Fruit fly (Drosophila melanogaster) whole organism, embryonic: ENCODE data around the gene CG2816.

ENCODE experiments used
- BEAF-32 ChIP-seq: fragments of 200-800 bp; sonication (Bioruptor generic); optimal IDR thresholded peaks from 3 replicates; lab custom pipeline; 2017; ENCODE audit warnings: missing biosample characterization, missing genetic modification characterization, mild to moderate bottlenecking, moderate library complexity, missing genetic modification reagents
- Bgb ChIP-seq: fragments of 200-800 bp; sonication (Bioruptor generic); IDR thresholded peaks from 2 replicates; pipeline ENCODE4 v1.3.6; 2022; ENCODE audit warnings: missing biosample characterization, missing genetic modification characterization; ENCODE audit not compliant: partially characterized antibody
- CG12104 ChIP-seq: fragments of 200-800 bp; sonication (Bioruptor generic); optimal IDR thresholded peaks from 3 replicates; lab custom pipeline; 2016; ENCODE audit warnings: missing biosample characterization, missing genetic modification characterization
- CG12659 ChIP-seq: fragments of 200-800 bp; sonication (Bioruptor generic); optimal IDR thresholded peaks from 3 replicates; lab custom pipeline; 2017; ENCODE audit warnings: mild to moderate bottlenecking, missing biosample characterization, missing genetic modification reagents, missing genetic modification characterization
- CG13424 ChIP-seq: fragments of 200-800 bp; sonication (Bioruptor generic); optimal IDR thresholded peaks from 2 replicates; lab custom pipeline; 2019; ENCODE audit warnings: missing biosample characterization, mild to moderate bottlenecking, missing genetic modification characterization, moderate library complexity
- CG14710 ChIP-seq: fragments of 200-800 bp; sonication (Bioruptor generic); optimal IDR thresholded peaks from 3 replicates; lab custom pipeline; 2019; ENCODE audit warnings: missing biosample characterization, mild to moderate bottlenecking, missing genetic modification characterization, moderate library complexity
- CG14965 ChIP-seq: fragments of 200-800 bp; sonication (Bioruptor generic); optimal IDR thresholded peaks from 2 replicates; lab custom pipeline; 2016; ENCODE audit warnings: missing biosample characterization, missing genetic modification characterization, borderline replicate concordance
- CG1647 ChIP-seq: fragments of 200-800 bp; sonication (Bioruptor generic); optimal IDR thresholded peaks from 3 replicates; lab custom pipeline; 2016; ENCODE audit warnings: missing biosample characterization, missing genetic modification characterization
- CG17385 ChIP-seq: fragments of 200-800 bp; sonication (Bioruptor generic); optimal IDR thresholded peaks from 3 replicates; lab custom pipeline; 2018; ENCODE audit warnings: missing biosample characterization, mild to moderate bottlenecking, missing genetic modification characterization
- CG2116 ChIP-seq: fragments of 200-800 bp; sonication (Bioruptor generic); optimal IDR thresholded peaks from 3 replicates; lab custom pipeline; 2018; ENCODE audit warnings: missing biosample characterization, mild to moderate bottlenecking, missing genetic modification characterization
- CG3281 ChIP-seq: fragments of 200-800 bp; sonication (Bioruptor generic); optimal IDR thresholded peaks from 3 replicates; lab custom pipeline; 2017; ENCODE audit warnings: missing biosample characterization, mild to moderate bottlenecking, missing genetic modification characterization
- CG33557 ChIP-seq: fragments of 200-800 bp; sonication (Bioruptor generic); optimal IDR thresholded peaks from 2 replicates; lab custom pipeline; 2019; ENCODE audit warnings: missing biosample characterization, mild to moderate bottlenecking, missing genetic modification characterization, moderate library complexity
- CG3838 ChIP-seq: fragments of 200-800 bp; sonication (Bioruptor generic); optimal IDR thresholded peaks from 3 replicates; lab custom pipeline; 2016; ENCODE audit warnings: missing biosample characterization, missing genetic modification characterization
- CG42726 ChIP-seq: fragments of 200-800 bp; sonication (Bioruptor generic); IDR thresholded peaks from 2 replicates; pipeline ENCODE4 v1.3.6; 2022; ENCODE audit warnings: missing biosample characterization, missing genetic modification characterization; ENCODE audit not compliant: partially characterized antibody
- CG6254 ChIP-seq: fragments of 200-800 bp; sonication (Bioruptor generic); optimal IDR thresholded peaks from 3 replicates; lab custom pipeline; 2017; ENCODE audit warnings: mild to moderate bottlenecking, missing biosample characterization, missing genetic modification reagents, missing genetic modification characterization
- CG7987 ChIP-seq: fragments of 200-800 bp; sonication (Bioruptor generic); optimal IDR thresholded peaks from 2 replicates; lab custom pipeline; 2018; ENCODE audit warnings: missing biosample characterization, mild to moderate bottlenecking, missing genetic modification characterization, moderate library complexity
- CG9215 ChIP-seq: fragments of 200-800 bp; sonication (Bioruptor generic); IDR thresholded peaks from 2 replicates; pipeline ENCODE4 v1.3.6; 2022; ENCODE audit warnings: missing biosample characterization, missing genetic modification characterization
- CG9817 ChIP-seq: fragments of 200-800 bp; sonication (Bioruptor generic); optimal IDR thresholded peaks from 2 replicates; lab custom pipeline; 2018; ENCODE audit warnings: missing biosample characterization, mild to moderate bottlenecking, missing genetic modification characterization, moderate library complexity
- CG9932 ChIP-seq: fragments of 200-800 bp; sonication (Bioruptor generic); IDR thresholded peaks from 2 replicates; pipeline ENCODE4 v1.3.6; 2022; ENCODE audit warnings: missing biosample characterization, missing genetic modification characterization
- CoRest ChIP-seq: fragments of 200-800 bp; sonication (Bioruptor generic); optimal IDR thresholded peaks from 3 replicates; lab custom pipeline; 2018; ENCODE audit warnings: missing biosample characterization, mild to moderate bottlenecking, missing genetic modification characterization, moderate library complexity
- D19A ChIP-seq: fragments of 200-800 bp; optimal IDR thresholded peaks from 3 replicates; lab custom pipeline; 2019; ENCODE audit warnings: missing biosample characterization, mild to moderate bottlenecking, missing genetic modification characterization, moderate library complexity
- Doc3 ChIP-seq: fragments of 200-800 bp; sonication (Bioruptor generic); IDR thresholded peaks from 3 replicates; pipeline ENCODE4 v1.3.6; 2022; ENCODE audit warnings: missing biosample characterization, missing genetic modification characterization; ENCODE audit not compliant: partially characterized antibody
- ERR ChIP-seq: fragments of 200-800 bp; sonication (Bioruptor generic); optimal IDR thresholded peaks from 2 replicates; lab custom pipeline; 2016; ENCODE audit warnings: missing biosample characterization, missing genetic modification characterization
- HLH4C ChIP-seq: fragments of 200-800 bp; sonication (Bioruptor generic); IDR thresholded peaks from 3 replicates; pipeline ENCODE4 v1.3.6; 2022; ENCODE audit warnings: missing biosample characterization, missing genetic modification characterization; ENCODE audit not compliant: partially characterized antibody
- Hr3 ChIP-seq: fragments of 200-800 bp; sonication (Bioruptor generic); optimal IDR thresholded peaks from 3 replicates; lab custom pipeline; 2016; ENCODE audit warnings: missing biosample characterization, missing genetic modification characterization
- MESR4 ChIP-seq: fragments of 200-800 bp; sonication (Bioruptor generic); optimal IDR thresholded peaks from 2 replicates; lab custom pipeline; 2018; ENCODE audit warnings: missing biosample characterization, mild to moderate bottlenecking, missing genetic modification characterization, moderate library complexity
- Sry-δ ChIP-seq: fragments of 200-800 bp; sonication (Bioruptor generic); optimal IDR thresholded peaks from 2 replicates; lab custom pipeline; 2016; ENCODE audit warnings: missing biosample characterization, missing genetic modification characterization
- Vsx1 ChIP-seq: fragments of 200-800 bp; sonication (Bioruptor generic); optimal IDR thresholded peaks from 2 replicates; lab custom pipeline; 2017; ENCODE audit warnings: missing biosample characterization, mild to moderate bottlenecking, missing genetic modification characterization, missing genetic modification reagents
- Xbp1 ChIP-seq: fragments of 200-800 bp; sonication (Bioruptor generic); optimal IDR thresholded peaks from 3 replicates; lab custom pipeline; 2016; ENCODE audit warnings: missing biosample characterization, mild to moderate bottlenecking, missing genetic modification characterization
- ab ChIP-seq: fragments of 200-800 bp; sonication (Bioruptor generic); optimal IDR thresholded peaks from 2 replicates; lab custom pipeline; 2016; ENCODE audit warnings: missing biosample characterization, missing genetic modification characterization
- ap ChIP-seq: fragments of 200-800 bp; sonication (Bioruptor generic); IDR thresholded peaks from 2 replicates; pipeline ENCODE4 v1.3.6; 2022; ENCODE audit warnings: missing biosample characterization, missing genetic modification characterization
- ase ChIP-seq: fragments of 200-800 bp; sonication (Bioruptor generic); IDR thresholded peaks from 3 replicates; pipeline ENCODE4 v1.3.6; 2022; ENCODE audit warnings: missing biosample characterization, missing genetic modification characterization
- az2 ChIP-seq: fragments of 200-800 bp; sonication (Bioruptor generic); optimal IDR thresholded peaks from 3 replicates; lab custom pipeline; 2016; ENCODE audit warnings: missing biosample characterization, missing genetic modification characterization
- bcd ChIP-seq: fragments of 200-800 bp; sonication (Bioruptor generic); optimal IDR thresholded peaks from 2 replicates; lab custom pipeline; 2017; ENCODE audit warnings: missing biosample characterization, mild to moderate bottlenecking, missing genetic modification characterization
- bsh ChIP-seq, 2 experiments: fragments of 200-800 bp; sonication (Bioruptor generic); optimal IDR thresholded peaks; 2 replicates each; lab custom pipeline; 2017 to 2018; ENCODE audit warnings: mild to moderate bottlenecking in 2 of 2, missing biosample characterization in 2 of 2, missing genetic modification characterization in 2 of 2, moderate library complexity in 1 of 2
- btn ChIP-seq: fragments of 200-800 bp; sonication (Bioruptor generic); optimal IDR thresholded peaks from 2 replicates; lab custom pipeline; 2016; ENCODE audit warnings: missing biosample characterization, missing genetic modification characterization
- da ChIP-seq: fragments of 200-800 bp; sonication (Bioruptor generic); optimal IDR thresholded peaks from 2 replicates; lab custom pipeline; 2016; ENCODE audit warnings: missing biosample characterization, missing genetic modification characterization
- gfzf ChIP-seq: fragments of 200-800 bp; sonication (Bioruptor generic); optimal IDR thresholded peaks from 2 replicates; lab custom pipeline; 2016; ENCODE audit warnings: missing biosample characterization, mild to moderate bottlenecking, missing genetic modification characterization, moderate library complexity
- gsb-n ChIP-seq: fragments of 200-800 bp; sonication (Bioruptor generic); optimal IDR thresholded peaks from 3 replicates; lab custom pipeline; 2018; ENCODE audit warnings: missing biosample characterization, mild to moderate bottlenecking, missing genetic modification characterization
- hbn ChIP-seq: fragments of 200-800 bp; sonication (Bioruptor generic); IDR thresholded peaks from 2 replicates; pipeline ENCODE4 v1.3.6; 2022; ENCODE audit warnings: missing biosample characterization, missing genetic modification characterization; ENCODE audit not compliant: partially characterized antibody
- jing ChIP-seq: fragments of 200-800 bp; sonication (Bioruptor generic); optimal IDR thresholded peaks from 2 replicates; lab custom pipeline; 2018; ENCODE audit warnings: missing biosample characterization, mild to moderate bottlenecking, missing genetic modification characterization
- ken ChIP-seq: fragments of 200-800 bp; sonication (Bioruptor generic); IDR thresholded peaks from 3 replicates; pipeline ENCODE4 v1.3.6; 2022; ENCODE audit warnings: missing biosample characterization, missing genetic modification characterization
- lab ChIP-seq: fragments of 200-800 bp; sonication (Bioruptor generic); optimal IDR thresholded peaks from 3 replicates; lab custom pipeline; 2017; ENCODE audit warnings: missing biosample characterization, missing genetic modification characterization, mild to moderate bottlenecking, moderate library complexity, missing genetic modification reagents
- oc ChIP-seq: fragments of 200-800 bp; sonication (Bioruptor generic); optimal IDR thresholded peaks from 2 replicates; lab custom pipeline; 2018; ENCODE audit warnings: missing biosample characterization, mild to moderate bottlenecking, missing genetic modification characterization, moderate library complexity
- pros ChIP-seq: fragments of 200-800 bp; sonication (Bioruptor generic); optimal IDR thresholded peaks from 3 replicates; lab custom pipeline; 2019; ENCODE audit warnings: missing biosample characterization, mild to moderate bottlenecking, missing genetic modification characterization, moderate library complexity
- run ChIP-seq: fragments of 200-800 bp; sonication (Bioruptor generic); optimal IDR thresholded peaks from 3 replicates; lab custom pipeline; 2018; ENCODE audit warnings: missing biosample characterization, mild to moderate bottlenecking, missing genetic modification characterization
- sim ChIP-seq: fragments of 200-800 bp; sonication (Bioruptor generic); IDR thresholded peaks from 2 replicates; pipeline ENCODE4 v1.3.6; 2022; ENCODE audit warnings: missing biosample characterization, missing genetic modification characterization
- stwl ChIP-seq: fragments of 200-800 bp; sonication (Bioruptor generic); optimal IDR thresholded peaks from 3 replicates; lab custom pipeline; 2018; ENCODE audit warnings: missing biosample characterization, mild to moderate bottlenecking, missing genetic modification characterization, moderate library complexity
- vfl ChIP-seq: fragments of 200-800 bp; sonication (Bioruptor generic); optimal IDR thresholded peaks from 2 replicates; lab custom pipeline; 2016; ENCODE audit warnings: missing biosample characterization, missing genetic modification characterization

CG2816 gene

dm6 chr2L:3712949-3713416 is 9.5 kb downstream of the CG2816 start, which contains the start of the genes CG31955 and CG2818 (continued):
- TF ChIP-seq vfl (GFP tag; lab: Kevin White, UChicago): no peak
- no peak for TF ChIP-seq pros (GFP tag; lab: Kevin White, UChicago)
- peak; percentile 59 for TF ChIP-seq hbn
- no peak for TF ChIP-seq CG9817 (tag; lab: Kevin White, UChicago)
- TF ChIP-seq CG12104 (GFP tag; lab: Kevin White, UChicago): no peak
- TF ChIP-seq run (tag; lab: Kevin White, UChicago): no peak
- no peak for TF ChIP-seq gsb-n
- TF ChIP-seq ERR (GFP tag; lab: Kevin White, UChicago): peak; percentile 9
- TF ChIP-seq bsh (GFP tag; optimal IDR thresholded peaks at IDR 0.05; lab: Kevin White, UChicago): peak in 1 of 2 experiments; percentile 19
- no peak for TF ChIP-seq CG33557 (GFP tag; lab: Kevin White, UChicago)
- no peak for TF ChIP-seq oc (tag; lab: Kevin White, UChicago)
- 0 out of 2 replicates have a peak, but pooled peaks have one; percentile 16 for TF ChIP-seq CG42726 (GFP tag; lab: Robert Waterston, UW)
- TF ChIP-seq ase (GFP tag; lab: Robert Waterston, UW): no peak
- TF ChIP-seq CG14710: peak; percentile 38
- no peak for TF ChIP-seq CG14965 (GFP tag; lab: Kevin White, UChicago)
- TF ChIP-seq ap (GFP tag; lab: Robert Waterston, UW): no peak
- TF ChIP-seq btn: no peak
- no peak for TF ChIP-seq bcd (GFP tag; lab: Kevin White, UChicago)
- TF ChIP-seq gfzf (GFP tag; lab: Kevin White, UChicago): peak; percentile 52
- TF ChIP-seq HLH4C (GFP tag; lab: Robert Waterston, UW): peak; percentile 50; the same call in 1 of the 3 replicates
- peak; percentile 46 for TF ChIP-seq CG12659 (GFP tag; lab: Kevin White, UChicago)
- TF ChIP-seq Xbp1 (GFP tag; lab: Kevin White, UChicago): peak; percentile 18
- TF ChIP-seq ken (GFP tag; lab: Robert Waterston, UW): no peak
- TF ChIP-seq BEAF-32: peak; percentile 80
- no peak for TF ChIP-seq MESR4 (GFP tag; lab: Kevin White, UChicago)
- TF ChIP-seq jing (GFP tag; lab: Kevin White, UChicago): no peak
- TF ChIP-seq Sry-δ (GFP tag; lab: Kevin White, UChicago): peak; percentile 86
- TF ChIP-seq Doc3 (GFP tag; lab: Robert Waterston, UW): peak; percentile 68
- no peak for TF ChIP-seq da
- no peak for TF ChIP-seq CG17385 (GFP tag; lab: Kevin White, UChicago)
- TF ChIP-seq CG9932 (GFP tag; lab: Robert Waterston, UW): no peak
- TF ChIP-seq CG13424: peak; percentile 48
- no peak for TF ChIP-seq CG3838
- no peak for TF ChIP-seq CG9215 (GFP tag; lab: Robert Waterston, UW)
- peak; percentile 1 for TF ChIP-seq az2
- no peak for TF ChIP-seq sim
- TF ChIP-seq Vsx1 (GFP tag; lab: Kevin White, UChicago): no peak
- TF ChIP-seq CG7987 (GFP tag; lab: Kevin White, UChicago): no peak
- TF ChIP-seq Hr3 (GFP tag; lab: Kevin White, UChicago): no peak
- TF ChIP-seq CG6254 (GFP tag; lab: Kevin White, UChicago): no peak
- TF ChIP-seq lab (GFP tag; lab: Kevin White, UChicago): peak; percentile 23
- TF ChIP-seq CoRest (tag; lab: Kevin White, UChicago): peak; percentile 47
- peak; percentile 70 for TF ChIP-seq stwl
- peak; percentile 22 for TF ChIP-seq CG3281
- TF ChIP-seq CG2116 (GFP tag; lab: Kevin White, UChicago): peak; percentile 93
- no peak for TF ChIP-seq D19A
- peak; percentile 61; the same call in 1 of the 2 replicates for TF ChIP-seq Bgb
- no peak for TF ChIP-seq CG1647 (GFP tag; lab: Kevin White, UChicago)
- no peak for TF ChIP-seq ab (GFP tag; lab: Kevin White, UChicago)
